Fruit fly (Drosophila melanogaster): ENCODE measurements around the gene fusl.

dm6 chr2L:5309369-5309768, 28.5 kb downstream of the fusl start:
- TF ChIP-seq CG8478 (optimal IDR thresholded peaks at IDR 0.05), result no peak
- no peak for TF ChIP-seq psq (optimal IDR thresholded peaks at IDR 0.05)
- no peak for TF ChIP-seq Dll (optimal IDR thresholded peaks at IDR 0.05)
- no peak for TF ChIP-seq usp (GFP tag; optimal IDR thresholded peaks at IDR 0.05)

Measured in whole organism.